Worm (Caenorhabditis elegans) whole organism, late embryonic: ENCODE measurements around the gene Y27F2A.11.

Source experiments
- ama-1 ChIP-seq: fragments of 150-350 bp; optimal IDR thresholded peaks from 2 replicates; lab custom pipeline; 2014
- che-1 ChIP-seq: sonication (generic microtip); optimal IDR thresholded peaks from 2 replicates; lab custom pipeline; 2016; ENCODE audit warnings: mild to moderate bottlenecking, missing genetic modification characterization, missing compliant biosample characterization
- eyg-1 ChIP-seq: sonication (generic microtip); optimal IDR thresholded peaks from 2 replicates; lab custom pipeline; 2016; ENCODE audit warnings: missing genotype, missing genetic modification characterization, missing compliant biosample characterization
- fkh-6 ChIP-seq: sonication (generic microtip); optimal IDR thresholded peaks from 2 replicates; lab custom pipeline; 2016; ENCODE audit warnings: missing genetic modification characterization, missing compliant biosample characterization
- nhr-11 ChIP-seq: fragments of 150-350 bp; optimal IDR thresholded peaks from 2 replicates; lab custom pipeline; 2014; ENCODE audit warnings: missing biosample characterization, missing genetic modification characterization
- pha-4 ChIP-seq: fragments of 150-350 bp; optimal IDR thresholded peaks from 2 replicates; lab custom pipeline; 2018; ENCODE audit warnings: missing biosample characterization, missing genetic modification reagents, missing genetic modification characterization
- pqm-1 ChIP-seq: sonication (generic microtip); optimal IDR thresholded peaks from 2 replicates; lab custom pipeline; 2016; ENCODE audit warnings: missing genetic modification characterization, missing compliant biosample characterization

ce11 chrII:3203415-3203814 lies 14.3 kb downstream of the Y27F2A.11 start, which contains the start of gene sri-50:
- TF ChIP-seq pqm-1 (no peak), eyg-1 (tag; lab: Kevin White, UChicago) (no peak), che-1 (tag; lab: Kevin White, UChicago) (no peak), nhr-11 (tag; lab: Kevin White, UChicago) (no peak), pha-4 (tag; lab: Kevin White, UChicago) (no peak), fkh-6 (tag; lab: Kevin White, UChicago) (no peak), ama-1 (lab: Kevin White, UChicago) (no peak)
